Worm (Caenorhabditis elegans) whole organism, L4 larva: ENCODE data around the gene C01G12.16.

Source experiments
- R02D3.7 ChIP-seq: fragments of 150-350 bp; sonication (generic microtip); optimal IDR thresholded peaks from 3 replicates; lab custom pipeline; 2014; ENCODE audit warnings: missing biosample characterization, missing genetic modification characterization
- skn-1 ChIP-seq: fragments of 150-350 bp; optimal IDR thresholded peaks from 2 replicates; lab custom pipeline; 2014; ENCODE audit warnings: missing biosample characterization, missing genetic modification characterization
- spr-1 ChIP-seq: sonication (generic microtip); optimal IDR thresholded peaks from 2 replicates; lab custom pipeline; 2016; ENCODE audit warnings: mild to moderate bottlenecking, missing genetic modification characterization, missing compliant biosample characterization
- ztf-11 ChIP-seq: fragments of 150-350 bp; optimal IDR thresholded peaks from 2 replicates; lab custom pipeline; 2014; ENCODE audit warnings: missing biosample characterization, missing genetic modification characterization

ce11 chrIII:4153299-4153698, 7.7 kb upstream of the C01G12.16 start, which contains the start of gene glod-4:
- TF ChIP-seq skn-1 (tag; lab: Kevin White, UChicago) = no peak
- no peak for TF ChIP-seq ztf-11
- TF ChIP-seq R02D3.7 = no peak
- TF ChIP-seq spr-1 (tag; lab: Kevin White, UChicago) = no peak
